Fruit fly (Drosophila melanogaster) whole organism, embryonic: ENCODE measurements around the gene SCCRO4.

Experiments used
- Adf1 ChIP-seq: fragments of 200-800 bp; sonication (Bioruptor generic); IDR thresholded peaks from 2 replicates; pipeline ENCODE4 v1.3.6; 2022; ENCODE audit warnings: missing biosample characterization, missing genetic modification characterization
- Atf3 ChIP-seq: fragments of 200-800 bp; sonication (Bioruptor generic); optimal IDR thresholded peaks from 3 replicates; lab custom pipeline; 2016; ENCODE audit warnings: missing biosample characterization, missing genetic modification characterization
- Bgb ChIP-seq: fragments of 200-800 bp; sonication (Bioruptor generic); IDR thresholded peaks from 2 replicates; pipeline ENCODE4 v1.3.6; 2022; ENCODE audit warnings: missing biosample characterization, missing genetic modification characterization; ENCODE audit not compliant: partially characterized antibody
- C15 ChIP-seq: fragments of 200-800 bp; sonication (Bioruptor generic); IDR thresholded peaks from 3 replicates; pipeline ENCODE4 v1.3.6; 2022; ENCODE audit warnings: missing biosample characterization, missing genetic modification characterization
- CG11247 ChIP-seq: fragments of 200-800 bp; sonication (Bioruptor generic); IDR thresholded peaks from 2 replicates; pipeline ENCODE4 v1.3.6; 2022; ENCODE audit warnings: missing biosample characterization, missing genetic modification characterization
- CG11695 ChIP-seq: fragments of 200-800 bp; sonication (Bioruptor generic); IDR thresholded peaks from 3 replicates; pipeline ENCODE4 v1.3.6; 2022; ENCODE audit warnings: missing biosample characterization, missing genetic modification characterization
- CG12071 ChIP-seq: fragments of 200-800 bp; sonication (Bioruptor generic); optimal IDR thresholded peaks from 3 replicates; lab custom pipeline; 2018; ENCODE audit warnings: missing biosample characterization, mild to moderate bottlenecking, missing genetic modification characterization
- CG13894 ChIP-seq: fragments of 200-800 bp; sonication (Bioruptor generic); optimal IDR thresholded peaks from 3 replicates; lab custom pipeline; 2018; ENCODE audit warnings: missing biosample characterization, mild to moderate bottlenecking, missing genetic modification characterization, moderate library complexity
- CG14441 ChIP-seq: fragments of 200-800 bp; sonication (Bioruptor generic); IDR thresholded peaks from 2 replicates; pipeline ENCODE4 v1.3.6; 2022; ENCODE audit warnings: missing biosample characterization, missing genetic modification characterization
- CG15479 ChIP-seq: fragments of 200-800 bp; sonication (Bioruptor generic); optimal IDR thresholded peaks from 3 replicates; lab custom pipeline; 2019; ENCODE audit warnings: missing biosample characterization, mild to moderate bottlenecking, missing genetic modification characterization, moderate library complexity
- CG17359 ChIP-seq: fragments of 200-800 bp; sonication (Bioruptor generic); optimal IDR thresholded peaks from 3 replicates; lab custom pipeline; 2018; ENCODE audit warnings: missing biosample characterization, mild to moderate bottlenecking, missing genetic modification characterization, moderate library complexity
- CG18476 ChIP-seq: fragments of 200-800 bp; sonication (Bioruptor generic); optimal IDR thresholded peaks from 2 replicates; lab custom pipeline; 2016; ENCODE audit warnings: missing biosample characterization, mild to moderate bottlenecking, missing genetic modification characterization
- CG3281 ChIP-seq: fragments of 200-800 bp; sonication (Bioruptor generic); optimal IDR thresholded peaks from 3 replicates; lab custom pipeline; 2017; ENCODE audit warnings: missing biosample characterization, mild to moderate bottlenecking, missing genetic modification characterization
- CG3726 ChIP-seq: fragments of 200-800 bp; sonication (Bioruptor generic); IDR thresholded peaks from 3 replicates; pipeline ENCODE4, ENCODE4 v1.3.6; 2022; ENCODE audit warnings: missing biosample characterization, missing genetic modification characterization
- CG4360 ChIP-seq: fragments of 200-800 bp; sonication (Bioruptor generic); IDR thresholded peaks from 2 replicates; pipeline ENCODE4 v1.3.6; 2022; ENCODE audit warnings: missing biosample characterization, missing genetic modification characterization
- CG4424 ChIP-seq: fragments of 200-800 bp; sonication (Bioruptor generic); optimal IDR thresholded peaks from 3 replicates; lab custom pipeline; 2016; ENCODE audit warnings: missing biosample characterization, missing genetic modification characterization
- CG6272 ChIP-seq: fragments of 200-800 bp; sonication (Bioruptor generic); IDR thresholded peaks from 2 replicates; pipeline ENCODE4 v1.3.6; 2022; ENCODE audit warnings: missing biosample characterization, missing genetic modification characterization
- CG7271 ChIP-seq: fragments of 200-800 bp; sonication (Bioruptor generic); optimal IDR thresholded peaks from 2 replicates; lab custom pipeline; 2018; ENCODE audit warnings: missing biosample characterization, mild to moderate bottlenecking, missing genetic modification characterization, moderate library complexity
- CG7786 ChIP-seq: fragments of 200-800 bp; sonication (Bioruptor generic); optimal IDR thresholded peaks from 2 replicates; lab custom pipeline; 2016; ENCODE audit warnings: missing biosample characterization, missing genetic modification characterization
- Chrac-16 ChIP-seq: fragments of 200-800 bp; sonication (Bioruptor generic); optimal IDR thresholded peaks from 3 replicates; lab custom pipeline; 2016; ENCODE audit warnings: missing biosample characterization, missing genetic modification characterization
- Dll ChIP-seq: fragments of 200-800 bp; sonication (Bioruptor generic); IDR thresholded peaks from 4 replicates; pipeline ENCODE4 v1.3.6; 2022; ENCODE audit warnings: missing biosample characterization, missing genetic modification characterization; ENCODE audit not compliant: partially characterized antibody
- Drgx ChIP-seq: fragments of 200-800 bp; sonication (Bioruptor generic); IDR thresholded peaks from 2 replicates; pipeline ENCODE4 v1.3.6; 2022; ENCODE audit warnings: missing biosample characterization, missing genetic modification characterization
- E2f1 ChIP-seq: fragments of 200-800 bp; sonication (Bioruptor generic); IDR thresholded peaks from 2 replicates; pipeline ENCODE4 v1.3.6; 2022; ENCODE audit warnings: missing biosample characterization, missing genetic modification characterization
- Elba2 ChIP-seq: fragments of 200-800 bp; sonication (Bioruptor generic); optimal IDR thresholded peaks from 3 replicates; lab custom pipeline; 2016; ENCODE audit warnings: missing biosample characterization, missing genetic modification characterization
- Hmx ChIP-seq: fragments of 200-800 bp; sonication (Bioruptor generic); optimal IDR thresholded peaks from 2 replicates; lab custom pipeline; 2016; ENCODE audit warnings: missing biosample characterization, missing genetic modification characterization
- Med ChIP-seq: fragments of 200-800 bp; sonication (Bioruptor generic); peaks from one replicate; lab custom pipeline; 2016; ENCODE audit warnings: missing biosample characterization, missing genetic modification characterization, mild to moderate bottlenecking, inconsistent platforms, moderate library complexity
- NFAT ChIP-seq: fragments of 200-800 bp; sonication (Bioruptor generic); IDR thresholded peaks from 2 replicates; pipeline ENCODE4 v1.3.6; 2022; ENCODE audit warnings: missing biosample characterization, missing genetic modification characterization
- Ravus ChIP-seq: fragments of 200-800 bp; sonication (Bioruptor generic); IDR thresholded peaks from 2 replicates; pipeline ENCODE4 v1.3.6; 2022; ENCODE audit warnings: missing biosample characterization, missing genetic modification characterization
- Rx ChIP-seq: fragments of 200-800 bp; sonication (Bioruptor generic); IDR thresholded peaks from 2 replicates; pipeline ENCODE4 v1.3.6; 2022; ENCODE audit warnings: missing biosample characterization, missing genetic modification characterization
- Sox100B ChIP-seq: fragments of 200-800 bp; sonication (Bioruptor generic); optimal IDR thresholded peaks from 3 replicates; lab custom pipeline; 2018; ENCODE audit warnings: missing biosample characterization, mild to moderate bottlenecking, missing genetic modification characterization
- ab ChIP-seq: fragments of 200-800 bp; sonication (Bioruptor generic); optimal IDR thresholded peaks from 2 replicates; lab custom pipeline; 2016; ENCODE audit warnings: missing biosample characterization, missing genetic modification characterization
- bab2 ChIP-seq: fragments of 200-800 bp; sonication (Bioruptor generic); optimal IDR thresholded peaks from 2 replicates; lab custom pipeline; 2016; ENCODE audit warnings: missing biosample characterization, missing genetic modification characterization
- bcd ChIP-seq: fragments of 200-800 bp; sonication (Bioruptor generic); optimal IDR thresholded peaks from 2 replicates; lab custom pipeline; 2017; ENCODE audit warnings: missing biosample characterization, mild to moderate bottlenecking, missing genetic modification characterization
- dimm ChIP-seq: fragments of 200-800 bp; sonication (Bioruptor generic); IDR thresholded peaks from 2 replicates; pipeline ENCODE4 v1.3.6; 2022; ENCODE audit warnings: missing biosample characterization, missing genetic modification characterization
- fd96Cb ChIP-seq: fragments of 200-800 bp; sonication (Bioruptor generic); optimal IDR thresholded peaks from 2 replicates; lab custom pipeline; 2018; ENCODE audit warnings: missing biosample characterization, mild to moderate bottlenecking, missing genetic modification characterization, moderate library complexity
- her ChIP-seq: fragments of 200-800 bp; sonication (Bioruptor generic); optimal IDR thresholded peaks from 2 replicates; lab custom pipeline; 2016; ENCODE audit warnings: missing biosample characterization, missing genetic modification characterization
- klu ChIP-seq: fragments of 200-800 bp; sonication (Bioruptor generic); IDR thresholded peaks from 2 replicates; pipeline ENCODE4 v1.3.6; 2022; ENCODE audit warnings: missing biosample characterization, missing genetic modification characterization
- lola ChIP-seq, 3 experiments: fragments of >200 bp in 2 of 3; fragments of 200-800 bp in 1 of 3; sonication (Bioruptor generic) in 1 of 3; optimal IDR thresholded peaks; 2 replicates each; lab custom pipeline; 2017 to 2019; ENCODE audit warnings: missing biosample characterization in 3 of 3, missing genetic modification characterization in 3 of 3, mild to moderate bottlenecking in 1 of 3, moderate library complexity in 1 of 3
- maf-S ChIP-seq: fragments of 200-800 bp; sonication (Bioruptor generic); optimal IDR thresholded peaks from 2 replicates; lab custom pipeline; 2016; ENCODE audit warnings: missing biosample characterization, missing genetic modification characterization
- nom ChIP-seq: fragments of 200-800 bp; sonication (Bioruptor generic); optimal IDR thresholded peaks from 2 replicates; lab custom pipeline; 2017; ENCODE audit warnings: missing biosample characterization, missing genetic modification characterization, mild to moderate bottlenecking, moderate library complexity, missing genetic modification reagents
- onecut ChIP-seq: fragments of 200-800 bp; sonication (Bioruptor generic); IDR thresholded peaks from 2 replicates; pipeline ENCODE4 v1.3.6; 2022; ENCODE audit warnings: missing biosample characterization, missing genetic modification characterization
- p53 ChIP-seq: fragments of 200-800 bp; sonication (Bioruptor generic); optimal IDR thresholded peaks from 2 replicates; lab custom pipeline; 2016; ENCODE audit warnings: missing biosample characterization, missing genetic modification characterization
- pan ChIP-seq, 4 experiments: fragments of >200 bp in 3 of 4; fragments of 200-800 bp in 1 of 4; sonication (Bioruptor generic) in 1 of 4; optimal IDR thresholded peaks in 3 of 4; IDR thresholded peaks in 1 of 4; 2 replicates each; pipeline versions ENCODE4 v1.3.6 to Lab custom; 2017 to 2022; ENCODE audit warnings: missing biosample characterization in 2 of 4, missing genetic modification characterization in 2 of 4, mixed read lengths in 1 of 4
- run ChIP-seq: fragments of 200-800 bp; sonication (Bioruptor generic); optimal IDR thresholded peaks from 3 replicates; lab custom pipeline; 2018; ENCODE audit warnings: missing biosample characterization, mild to moderate bottlenecking, missing genetic modification characterization
- ssp ChIP-seq: fragments of 200-800 bp; sonication (Bioruptor generic); IDR thresholded peaks from 2 replicates; pipeline ENCODE4 v1.3.6; 2022; ENCODE audit warnings: missing biosample characterization, missing genetic modification characterization
- tx ChIP-seq: fragments of 200-800 bp; sonication (Bioruptor generic); optimal IDR thresholded peaks from 2 replicates; lab custom pipeline; 2016; ENCODE audit warnings: missing biosample characterization, missing genetic modification characterization
- unpg ChIP-seq: fragments of 200-800 bp; sonication (Bioruptor generic); optimal IDR thresholded peaks from 3 replicates; lab custom pipeline; 2018; ENCODE audit warnings: missing biosample characterization, mild to moderate bottlenecking, missing genetic modification characterization, moderate library complexity
- usp ChIP-seq: fragments of >200 bp; optimal IDR thresholded peaks from 2 replicates; lab custom pipeline; 2017; ENCODE audit warnings: missing biosample characterization, missing genetic modification characterization
- zf30C ChIP-seq: fragments of 200-800 bp; sonication (Bioruptor generic); optimal IDR thresholded peaks from 3 replicates; lab custom pipeline; 2018; ENCODE audit warnings: missing biosample characterization, mild to moderate bottlenecking, missing genetic modification characterization
- zfh2 ChIP-seq: fragments of 200-800 bp; sonication (Bioruptor generic); optimal IDR thresholded peaks from 2 replicates; lab custom pipeline; 2016; ENCODE audit warnings: missing biosample characterization, missing genetic modification characterization

SCCRO4 gene

DNA sequence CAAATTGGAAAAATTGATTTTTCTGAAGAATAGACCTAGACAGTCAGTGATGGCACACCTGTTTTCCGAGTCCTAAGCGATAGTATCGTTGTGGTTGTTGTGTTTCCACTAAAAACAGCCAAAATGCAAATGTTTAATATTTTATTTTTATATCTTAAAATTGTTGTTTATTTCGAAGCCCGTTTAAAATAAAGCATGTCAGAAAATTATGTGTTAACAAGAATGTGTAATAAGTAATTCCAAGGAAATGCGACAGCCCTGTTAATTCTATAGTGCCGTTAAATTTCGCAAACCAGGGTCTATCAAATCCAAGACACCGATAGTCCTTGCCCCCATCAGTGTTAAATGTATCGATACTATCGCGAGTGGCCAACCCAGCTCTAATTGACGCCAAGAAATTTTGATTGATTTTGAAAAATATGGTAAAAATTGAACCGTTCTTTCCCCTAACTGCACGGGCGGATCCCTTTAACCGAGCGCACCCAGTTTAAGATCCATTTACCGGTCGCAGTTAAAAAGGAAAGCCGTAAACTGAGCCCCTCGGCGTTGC lies 2.9 kb downstream of the SCCRO4 start, which contains the start of gene Pex23 (continued):
- TF ChIP-seq CG17359 (tag; lab: Kevin White, UChicago) (peak; percentile 82), tx (peak; percentile 59), klu (GFP tag; lab: Robert Waterston, UW) (peak; percentile 75), CG4424 (GFP tag; lab: Kevin White, UChicago) (peak; percentile 78), Hmx (GFP tag; lab: Kevin White, UChicago) (peak; percentile 14), CG15479 (GFP tag; lab: Kevin White, UChicago) (no peak), fd96Cb (peak; percentile 66), bcd (peak; percentile 77), Drgx (GFP tag; lab: Robert Waterston, UW) (peak; percentile 48), CG14441 (peak; percentile 82), run (tag; lab: Kevin White, UChicago) (no peak), Med (GFP tag; lab: Kevin White, UChicago) (peak; percentile 93), lola (GFP tag; optimal IDR thresholded peaks at IDR 0.05; lab: Kevin White, UChicago) (peak in 1 of 3 experiments; percentile 80), CG4360 (GFP tag; lab: Robert Waterston, UW) (peak; percentile 83), bab2 (peak; percentile 64), CG3726 (GFP tag; lab: Robert Waterston, UW) (0 out of 3 replicates have a peak, but pooled peaks have one; percentile 53), CG3281 (GFP tag; lab: Kevin White, UChicago) (peak; percentile 84), CG12071 (no peak), CG13894 (tag; lab: Kevin White, UChicago) (peak; percentile 60), CG7271 (tag; lab: Kevin White, UChicago) (peak; percentile 37), CG18476 (GFP tag; lab: Kevin White, UChicago) (peak; percentile 72), zfh2 (GFP tag; lab: Kevin White, UChicago) (peak; percentile 79), ab (peak; percentile 34), Rx (GFP tag; lab: Robert Waterston, UW) (peak; percentile 75), E2f1 (GFP tag; lab: Robert Waterston, UW) (peak; percentile 82), Chrac-16 (GFP tag; lab: Kevin White, UChicago) (peak; percentile 85), CG6272 (GFP tag; lab: Robert Waterston, UW) (peak; percentile 84), Atf3 (GFP tag; lab: Kevin White, UChicago) (peak; percentile 13), her (GFP tag; lab: Kevin White, UChicago) (no peak), Adf1 (GFP tag; lab: Robert Waterston, UW) (peak; percentile 46), CG11695 (GFP tag; lab: Robert Waterston, UW) (peak; percentile 64; the same call in 2 of the 3 replicates), p53 (GFP tag; lab: Kevin White, UChicago) (no peak), nom (GFP tag; lab: Kevin White, UChicago) (no peak), usp (no peak), zf30C (GFP tag; lab: Kevin White, UChicago) (no peak), Dll (GFP tag; lab: Robert Waterston, UW) (peak; percentile 99), unpg (GFP tag; lab: Kevin White, UChicago) (peak; percentile 73), onecut (peak; percentile 89), dimm (no peak), pan (optimal IDR thresholded peaks at IDR 0.05; lab: Kevin White, UChicago) (no peak), pan (GFP tag; optimal IDR thresholded peaks at IDR 0.05 in 1 of 2, IDR thresholded peaks at IDR 0.05 in 1 of 2) (peak in 1 of 2 experiments; percentile 81), C15 (no peak), Ravus (peak; percentile 51), Bgb (GFP tag; lab: Robert Waterston, UW) (peak; percentile 95), Sox100B (GFP tag; lab: Kevin White, UChicago) (no peak), NFAT (GFP tag; lab: Robert Waterston, UW) (peak; percentile 74), CG7786 (GFP tag; lab: Kevin White, UChicago) (peak; percentile 64), Elba2 (GFP tag; lab: Kevin White, UChicago) (peak; percentile 64), ssp (GFP tag; lab: Robert Waterston, UW) (peak; percentile 89), CG11247 (peak; percentile 79), maf-S (peak; percentile 45)
